Fruit fly (Drosophila melanogaster): ENCODE data around the gene CG3823.

DNA sequence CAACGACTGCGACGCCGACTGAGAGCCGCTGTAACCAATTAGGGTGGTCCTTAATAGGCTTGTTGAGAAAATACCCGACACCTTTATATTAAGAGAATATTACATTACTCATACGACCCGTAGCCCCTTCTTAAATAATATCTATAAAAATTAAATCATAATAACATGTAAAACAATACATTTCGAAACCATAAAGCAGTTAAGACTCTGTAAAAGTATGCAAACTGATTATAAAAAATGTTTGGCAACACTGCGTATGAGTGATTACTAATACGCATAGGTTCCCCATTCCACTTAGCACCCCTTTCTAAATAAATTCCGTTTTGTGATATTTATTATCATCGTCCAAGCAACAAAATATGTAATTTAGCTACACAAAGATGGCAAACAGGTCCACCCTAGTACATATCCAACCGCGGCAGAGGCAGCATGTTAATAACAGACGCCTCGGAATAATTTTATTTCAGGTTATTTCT, 36.9 kb downstream of the CG3823 start:
- TF ChIP-seq CTCF (optimal IDR thresholded peaks at IDR 0.05): no peak
- no peak for TF ChIP-seq CG8478 (optimal IDR thresholded peaks at IDR 0.05)
